Fruit fly (Drosophila melanogaster) whole organism, pupa: ENCODE measurements around the gene pad.

Source experiments
- CG10348 ChIP-seq: fragments of 200-800 bp; sonication (Bioruptor generic); IDR thresholded peaks from 2 replicates; pipeline ENCODE4 v1.3.6; 2022; ENCODE audit warnings: missing biosample characterization, missing genetic modification characterization
- CG12605 ChIP-seq: fragments of 200-800 bp; sonication (Bioruptor generic); IDR thresholded peaks from 2 replicates; pipeline ENCODE4 v1.3.6; 2022; ENCODE audit warnings: missing biosample characterization, missing genetic modification characterization
- CG13204 ChIP-seq: fragments of 200-800 bp; sonication (Bioruptor generic); optimal IDR thresholded peaks from 2 replicates; lab custom pipeline; 2018; ENCODE audit warnings: missing biosample characterization, mild to moderate bottlenecking, missing genetic modification characterization, moderate library complexity
- CG14655 ChIP-seq: fragments of 200-800 bp; sonication (Bioruptor generic); optimal IDR thresholded peaks from 3 replicates; lab custom pipeline; 2017; ENCODE audit warnings: mild to moderate bottlenecking, missing biosample characterization, missing genetic modification reagents, missing genetic modification characterization
- CG15710 ChIP-seq: fragments of 200-800 bp; sonication (Bioruptor generic); optimal IDR thresholded peaks from 2 replicates; lab custom pipeline; 2018; ENCODE audit warnings: missing biosample characterization, mild to moderate bottlenecking, missing genetic modification characterization, moderate library complexity
- CG17806 ChIP-seq: fragments of 200-800 bp; sonication (Bioruptor generic); optimal IDR thresholded peaks from 2 replicates; lab custom pipeline; 2018; ENCODE audit warnings: missing biosample characterization, mild to moderate bottlenecking, missing genetic modification characterization, moderate library complexity
- CG32121 ChIP-seq: fragments of 200-800 bp; sonication (Bioruptor generic); IDR thresholded peaks from 2 replicates; pipeline ENCODE4 v1.3.6; 2022; ENCODE audit warnings: missing biosample characterization, missing genetic modification characterization
- CG34367 ChIP-seq: fragments of 200-800 bp; sonication (Bioruptor generic); optimal IDR thresholded peaks from 2 replicates; lab custom pipeline; 2018; ENCODE audit warnings: missing biosample characterization, mild to moderate bottlenecking, missing genetic modification characterization
- CG4496 ChIP-seq: fragments of 200-800 bp; sonication (Bioruptor generic); IDR thresholded peaks from 3 replicates; pipeline ENCODE4 v1.3.6; 2022; ENCODE audit warnings: missing biosample characterization, missing genetic modification characterization
- CG8159 ChIP-seq: fragments of 200-800 bp; sonication (Bioruptor generic); optimal IDR thresholded peaks from 3 replicates; lab custom pipeline; 2018; ENCODE audit warnings: missing biosample characterization, mild to moderate bottlenecking, missing genetic modification characterization, moderate library complexity
- CG8301 ChIP-seq: fragments of 200-800 bp; sonication (Bioruptor generic); optimal IDR thresholded peaks from 2 replicates; lab custom pipeline; 2018; ENCODE audit warnings: missing biosample characterization, mild to moderate bottlenecking, missing genetic modification characterization
- CG9948 ChIP-seq: fragments of 200-800 bp; sonication (Bioruptor generic); optimal IDR thresholded peaks from 2 replicates; lab custom pipeline; 2018; ENCODE audit warnings: missing biosample characterization, mild to moderate bottlenecking, missing genetic modification characterization, moderate library complexity
- D1 ChIP-seq: fragments of 200-800 bp; sonication (Bioruptor generic); optimal IDR thresholded peaks from 2 replicates; lab custom pipeline; 2018; ENCODE audit warnings: missing biosample characterization, mild to moderate bottlenecking, missing genetic modification characterization, moderate library complexity
- EcR ChIP-seq: fragments of 200-800 bp; sonication (Bioruptor generic); optimal IDR thresholded peaks from 3 replicates; lab custom pipeline; 2019; ENCODE audit warnings: missing biosample characterization, missing genetic modification characterization, mild to moderate bottlenecking, moderate library complexity, missing genetic modification reagents
- Ets98B ChIP-seq: fragments of 200-800 bp; sonication (Bioruptor generic); IDR thresholded peaks from 2 replicates; pipeline ENCODE4 v1.3.6; 2022; ENCODE audit warnings: missing biosample characterization, missing genetic modification characterization
- Pif1A ChIP-seq: fragments of 200-800 bp; sonication (Bioruptor generic); optimal IDR thresholded peaks from 3 replicates; lab custom pipeline; 2016; ENCODE audit warnings: missing biosample characterization, missing genetic modification characterization
- Pif1B ChIP-seq: fragments of 200-800 bp; sonication (Bioruptor generic); optimal IDR thresholded peaks from 3 replicates; lab custom pipeline; 2016; ENCODE audit warnings: missing biosample characterization, missing genetic modification characterization
- Snoo ChIP-seq: fragments of 200-800 bp; sonication (Bioruptor generic); optimal IDR thresholded peaks from 3 replicates; lab custom pipeline; 2017; ENCODE audit warnings: missing biosample characterization, mild to moderate bottlenecking, missing genetic modification characterization, inconsistent platforms
- fd96Ca ChIP-seq: fragments of 200-800 bp; sonication (Bioruptor generic); IDR thresholded peaks from 3 replicates; pipeline ENCODE4 v1.3.6; 2022; ENCODE audit warnings: missing biosample characterization, missing genetic modification characterization
- gl ChIP-seq: fragments of 200-800 bp; sonication (Bioruptor generic); optimal IDR thresholded peaks from 2 replicates; lab custom pipeline; 2018; ENCODE audit warnings: missing biosample characterization, mild to moderate bottlenecking, missing genetic modification characterization
- rn ChIP-seq: fragments of 200-800 bp; sonication (Bioruptor generic); IDR thresholded peaks from 2 replicates; pipeline ENCODE4 v1.3.6; 2022; ENCODE audit warnings: missing biosample characterization, missing genetic modification characterization

Gene pad

DNA sequence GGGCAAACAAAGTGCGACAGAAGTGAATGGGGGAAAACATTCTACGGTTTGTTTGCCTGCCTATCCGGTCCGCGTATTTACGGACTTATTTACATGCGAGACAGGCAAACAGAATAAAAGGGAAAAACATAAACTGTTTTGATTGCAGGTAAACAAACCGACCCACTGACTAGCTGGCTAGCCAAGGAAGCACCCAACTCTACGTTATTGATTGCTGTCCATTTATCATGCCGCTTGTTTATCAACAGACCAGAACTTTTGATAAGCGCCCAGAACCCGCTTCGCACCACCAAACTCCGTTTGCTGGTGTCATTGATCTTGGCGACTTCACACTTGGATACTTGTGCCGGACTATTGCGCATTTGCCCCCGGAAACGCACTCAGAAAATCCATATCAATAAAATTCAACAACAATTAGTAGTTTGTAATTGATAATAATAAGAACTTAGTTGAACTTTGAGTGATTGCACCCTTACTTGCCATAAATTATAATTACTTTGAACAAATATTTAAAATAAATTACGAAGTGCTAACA is 10.2 kb upstream of the pad start:
- peak; percentile 26 for TF ChIP-seq CG14655 (GFP tag; lab: Kevin White, UChicago)
- no peak for TF ChIP-seq CG17806 (tag; lab: Kevin White, UChicago)
- no peak for TF ChIP-seq rn
- TF ChIP-seq EcR (GFP tag; lab: Kevin White, UChicago) = peak; percentile 76
- peak; percentile 48 for TF ChIP-seq CG13204
- no peak for TF ChIP-seq CG12605 (GFP tag; lab: Robert Waterston, UW)
- no peak for TF ChIP-seq Snoo (tag; lab: Kevin White, UChicago)
- TF ChIP-seq CG9948 (tag; lab: Kevin White, UChicago) = no peak
- peak; percentile 23; the same call in 1 of the 3 replicates for TF ChIP-seq CG4496
- TF ChIP-seq CG10348 (GFP tag; lab: Robert Waterston, UW) = no peak
- TF ChIP-seq Pif1B = no peak
- TF ChIP-seq CG8159 = no peak
- TF ChIP-seq CG15710 = peak; percentile 9
- TF ChIP-seq D1 (tag; lab: Kevin White, UChicago) = no peak
- peak; percentile 63 for TF ChIP-seq gl (tag; lab: Kevin White, UChicago)
- TF ChIP-seq CG32121 (GFP tag; lab: Robert Waterston, UW) = no peak; the same call in 1 of the 2 replicates
- TF ChIP-seq Pif1A (GFP tag; lab: Kevin White, UChicago) = peak; percentile 38
- TF ChIP-seq Ets98B (GFP tag; lab: Robert Waterston, UW) = peak; percentile 47
- TF ChIP-seq CG8301 (tag; lab: Kevin White, UChicago) = no peak
- TF ChIP-seq CG34367 (tag; lab: Kevin White, UChicago) = peak; percentile 43
- TF ChIP-seq fd96Ca (GFP tag; lab: Robert Waterston, UW) = no peak

DNA sequence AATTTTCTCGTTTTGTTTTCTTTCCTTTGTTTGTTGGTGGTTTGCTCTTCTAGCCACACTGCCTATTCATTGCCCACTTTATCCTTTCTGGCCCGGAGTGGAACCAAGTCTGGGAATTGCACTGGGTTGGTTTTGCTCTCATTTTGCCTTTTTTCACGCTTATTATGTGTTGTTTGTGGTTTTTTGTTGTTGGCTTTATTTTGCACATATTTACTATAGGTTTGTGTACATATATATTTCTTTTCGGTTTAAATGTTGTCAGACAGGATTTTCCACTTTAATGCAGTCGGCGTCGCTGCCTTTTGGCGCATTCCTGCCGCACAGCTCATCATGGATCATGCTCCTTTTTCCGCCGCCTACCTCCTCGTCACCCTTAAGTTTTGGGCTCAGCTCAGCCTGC is 7.8 kb upstream of the pad start:
- TF ChIP-seq CG14655 (GFP tag; lab: Kevin White, UChicago) (no peak), CG17806 (tag; lab: Kevin White, UChicago) (peak; percentile 21), EcR (GFP tag; lab: Kevin White, UChicago) (peak; percentile 63), CG13204 (peak; percentile 57), D1 (tag; lab: Kevin White, UChicago) (no peak), gl (tag; lab: Kevin White, UChicago) (peak; percentile 75), rn (no peak), CG32121 (GFP tag; lab: Robert Waterston, UW) (no peak), CG34367 (tag; lab: Kevin White, UChicago) (peak; percentile 15), CG9948 (tag; lab: Kevin White, UChicago) (peak; percentile 12), CG15710 (peak; percentile 36), CG8159 (peak; percentile 24)

DNA sequence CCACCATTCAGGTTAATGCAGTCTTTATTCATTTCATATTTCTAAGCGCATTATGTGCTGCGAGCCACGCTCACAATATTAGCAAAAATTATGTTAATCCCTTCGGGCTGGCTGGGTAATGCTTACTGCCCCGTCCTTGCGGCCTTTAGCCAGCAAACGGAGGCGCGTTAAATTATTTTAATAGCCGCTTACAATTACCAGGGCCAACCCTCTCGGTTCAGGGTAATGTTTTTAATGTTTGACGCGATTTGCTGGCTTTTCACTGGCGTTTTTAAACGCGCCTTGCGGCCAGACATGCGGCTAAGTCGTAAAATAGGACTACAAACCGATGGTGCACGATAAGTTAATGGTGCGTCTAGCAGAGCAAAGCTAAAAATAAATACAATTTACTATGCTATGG is 7.3 kb upstream of the pad start:
- TF ChIP-seq CG17806 (tag; lab: Kevin White, UChicago) (no peak), rn (no peak), D1 (tag; lab: Kevin White, UChicago) (no peak), Pif1B (no peak), CG9948 (tag; lab: Kevin White, UChicago) (no peak), Snoo (tag; lab: Kevin White, UChicago) (no peak), CG14655 (GFP tag; lab: Kevin White, UChicago) (no peak), CG4496 (no peak), CG8301 (tag; lab: Kevin White, UChicago) (no peak), Ets98B (GFP tag; lab: Robert Waterston, UW) (no peak), CG32121 (GFP tag; lab: Robert Waterston, UW) (no peak), CG34367 (tag; lab: Kevin White, UChicago) (no peak), Pif1A (GFP tag; lab: Kevin White, UChicago) (no peak), EcR (GFP tag; lab: Kevin White, UChicago) (no peak), CG10348 (GFP tag; lab: Robert Waterston, UW) (no peak)

DNA sequence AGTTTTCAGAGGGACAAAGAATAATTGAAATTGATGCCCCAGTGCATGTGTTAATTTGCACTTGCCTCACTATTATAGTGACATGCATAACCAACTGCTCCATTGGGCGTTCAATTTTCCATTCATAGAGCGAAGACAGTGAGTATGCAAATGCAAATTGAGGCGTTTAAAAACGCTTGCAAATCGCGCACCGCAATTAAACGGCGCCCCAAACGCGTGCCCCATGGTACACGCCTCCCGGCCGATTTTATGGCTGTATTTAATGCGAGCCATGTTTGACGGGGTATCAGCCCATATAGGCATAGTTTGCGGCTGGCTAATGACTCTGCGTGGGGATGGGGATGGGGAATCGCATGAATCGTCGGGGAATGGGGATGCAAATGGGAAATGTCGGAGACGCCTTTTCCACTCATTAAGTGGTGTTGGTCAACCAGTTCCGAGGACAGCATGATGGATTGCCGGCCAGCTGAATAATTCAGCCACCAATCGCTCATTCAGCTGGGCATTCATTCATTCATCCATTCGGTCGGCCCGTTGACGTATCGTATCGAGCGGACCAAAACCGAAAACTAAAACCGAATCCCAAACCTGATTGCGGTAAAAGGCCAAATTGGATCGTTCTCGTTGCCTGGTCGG is 6.6 kb upstream of the pad start:
- no peak for TF ChIP-seq CG34367 (tag; lab: Kevin White, UChicago)
- no peak for TF ChIP-seq gl (tag; lab: Kevin White, UChicago)
- TF ChIP-seq D1 (tag; lab: Kevin White, UChicago) = no peak
- no peak for TF ChIP-seq CG14655 (GFP tag; lab: Kevin White, UChicago)
- no peak for TF ChIP-seq Pif1B
- no peak for TF ChIP-seq rn

DNA sequence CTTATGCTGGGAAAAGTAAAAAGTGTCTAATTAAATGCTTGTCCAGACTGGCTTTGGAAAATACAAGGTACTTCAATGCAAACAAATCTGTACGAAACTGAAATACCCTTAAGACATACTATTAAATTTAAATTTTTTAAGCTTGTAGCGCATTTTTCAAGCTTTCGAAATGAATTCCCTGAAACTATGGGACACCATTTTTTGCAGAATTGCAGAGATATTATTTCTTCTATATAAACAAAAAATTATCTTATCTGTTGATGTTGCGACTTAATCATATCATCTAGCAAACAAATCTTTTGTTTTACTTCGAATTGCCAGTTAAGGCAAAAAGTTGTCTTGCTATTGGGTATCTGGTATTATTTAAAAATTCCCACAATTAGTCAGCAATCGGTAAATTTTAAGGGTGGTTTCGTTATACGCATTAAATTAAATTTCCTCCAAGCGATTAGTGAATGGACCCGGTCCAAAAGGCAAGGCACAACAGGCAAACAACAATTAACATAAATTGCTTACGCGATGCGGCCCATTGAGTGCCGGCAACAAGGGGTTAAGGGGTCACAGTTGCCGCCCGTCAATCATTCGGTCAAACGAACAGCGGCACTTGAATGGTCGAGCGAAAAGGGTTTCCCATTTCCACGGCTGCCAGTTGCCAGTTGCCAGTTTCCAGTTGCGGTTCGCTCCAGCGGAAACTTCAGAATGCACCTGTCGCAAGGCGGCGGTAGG is 5.6 kb upstream of the pad start:
- peak; percentile 8 for TF ChIP-seq Snoo (tag; lab: Kevin White, UChicago)
- no peak for TF ChIP-seq CG12605 (GFP tag; lab: Robert Waterston, UW)
- TF ChIP-seq fd96Ca (GFP tag; lab: Robert Waterston, UW) = no peak
- TF ChIP-seq gl (tag; lab: Kevin White, UChicago) = no peak
- TF ChIP-seq CG34367 (tag; lab: Kevin White, UChicago) = no peak
- no peak for TF ChIP-seq rn
- TF ChIP-seq CG15710 = no peak
- TF ChIP-seq CG9948 (tag; lab: Kevin White, UChicago) = no peak
- peak; percentile 41 for TF ChIP-seq Pif1A (GFP tag; lab: Kevin White, UChicago)
- peak; percentile 15 for TF ChIP-seq CG17806 (tag; lab: Kevin White, UChicago)
- peak; percentile 34 for TF ChIP-seq Pif1B
- TF ChIP-seq CG14655 (GFP tag; lab: Kevin White, UChicago) = peak; percentile 75
- no peak; the same call in 1 of the 2 replicates for TF ChIP-seq Ets98B (GFP tag; lab: Robert Waterston, UW)
- TF ChIP-seq CG32121 (GFP tag; lab: Robert Waterston, UW) = no peak
- TF ChIP-seq CG4496 = 0 out of 3 replicates have a peak, but pooled peaks have one; percentile 21
- TF ChIP-seq CG8301 (tag; lab: Kevin White, UChicago) = peak; percentile 69
- no peak for TF ChIP-seq D1 (tag; lab: Kevin White, UChicago)
- no peak for TF ChIP-seq CG13204
- TF ChIP-seq CG8159 = peak; percentile 33
- TF ChIP-seq CG10348 (GFP tag; lab: Robert Waterston, UW) = no peak
- TF ChIP-seq EcR (GFP tag; lab: Kevin White, UChicago) = no peak
